Worm (Caenorhabditis elegans): ENCODE results near the gene srd-20.

The srd-20 gene

ce11 chrV:6017630-6018029 is 37.8 kb upstream of the srd-20 start, which contains the start of the genes rpt-2 and aps-1 (continued):
- TF ChIP-seq madf-9 (GFP tag; conservative IDR thresholded peaks at IDR 0.05), result no peak
- TF ChIP-seq nhr-28 (tag; optimal IDR thresholded peaks at IDR 0.05), result peak; percentile 47
- TF ChIP-seq mdt-29 (GFP tag; IDR thresholded peaks at IDR 0.05), result no peak
- no peak for TF ChIP-seq egl-27 (tag; optimal IDR thresholded peaks at IDR 0.05)
- no peak for TF ChIP-seq madf-5 (GFP tag; IDR thresholded peaks at IDR 0.05)
- TF ChIP-seq hif-1 (tag; optimal IDR thresholded peaks at IDR 0.05), result peak in 1 of 2 experiments; percentile 44
- TF ChIP-seq R02D3.7 (tag; optimal IDR thresholded peaks at IDR 0.05), result no peak
- peak; percentile 21 for TF ChIP-seq nhr-25 (tag; optimal IDR thresholded peaks at IDR 0.05; ENCODE audit: borderline replicate concordance, insufficient read depth)
- no peak for TF ChIP-seq vab-7 (GFP tag; IDR thresholded peaks at IDR 0.05)

- peak; percentile 69 for TF ChIP-seq nhr-102 (tag; optimal IDR thresholded peaks at IDR 0.05)
- no peak for TF ChIP-seq nhr-11 (tag; optimal IDR thresholded peaks at IDR 0.05)
- TF ChIP-seq F26F4.8 (GFP tag; conservative IDR thresholded peaks at IDR 0.05), result no peak
- no peak for TF ChIP-seq nhr-10 (tag; optimal IDR thresholded peaks at IDR 0.05)
- no peak for TF ChIP-seq lin-29 (GFP tag; IDR thresholded peaks at IDR 0.05)
- no peak for TF ChIP-seq nhr-6 (tag; optimal IDR thresholded peaks at IDR 0.05)
- peak; percentile 38 for TF ChIP-seq mes-2 (tag; optimal IDR thresholded peaks at IDR 0.05; ENCODE audit: poor library complexity, severe bottlenecking)
- peak; percentile 96 for TF ChIP-seq aha-1 (tag)
- no peak for TF ChIP-seq unc-62 (GFP tag; optimal IDR thresholded peaks at IDR 0.05 in 1 of 2)
- no peak for TF ChIP-seq unc-62 (tag; optimal IDR thresholded peaks at IDR 0.05)
- no peak for TF ChIP-seq madf-5 (GFP tag; IDR thresholded peaks at IDR 0.05)
- no peak for TF ChIP-seq skn-1 (tag; optimal IDR thresholded peaks at IDR 0.05)
- TF ChIP-seq zip-2 (tag; optimal IDR thresholded peaks at IDR 0.05), result no peak
- TF ChIP-seq mxl-3 (GFP tag; optimal IDR thresholded peaks at IDR 0.05), result no peak
- no peak for TF ChIP-seq spr-1 (tag; optimal IDR thresholded peaks at IDR 0.05)
- TF ChIP-seq lsy-2 (tag; optimal IDR thresholded peaks at IDR 0.05), result peak in 1 of 2 experiments; percentile 11
- TF ChIP-seq saeg-2 (GFP tag; IDR thresholded peaks at IDR 0.05), result no peak
- no peak for TF ChIP-seq mdl-1 (tag; optimal IDR thresholded peaks at IDR 0.05)
- TF ChIP-seq hmg-1.1 (GFP tag; IDR thresholded peaks at IDR 0.05), result no peak
- no peak; the same call in 1 of the 2 replicates for TF ChIP-seq arid-1 (GFP tag; conservative IDR thresholded peaks at IDR 0.05)
- TF ChIP-seq nhr-111 (GFP tag; optimal IDR thresholded peaks at IDR 0.05), result no peak
- TF ChIP-seq lir-3 (tag; optimal IDR thresholded peaks at IDR 0.05), result no peak
- TF ChIP-seq ztf-7 (tag; optimal IDR thresholded peaks at IDR 0.05), result no peak
- TF ChIP-seq hlh-30 (tag; optimal IDR thresholded peaks at IDR 0.05; ENCODE audit: insufficient read depth), result no peak
- TF ChIP-seq R02D3.7 (tag; optimal IDR thresholded peaks at IDR 0.05), result no peak
- TF ChIP-seq F49E8.2 (tag; optimal IDR thresholded peaks at IDR 0.05; ENCODE audit: borderline replicate concordance), result no peak
- no peak for TF ChIP-seq F10B5.3 (tag; optimal IDR thresholded peaks at IDR 0.05)
- TF ChIP-seq ceh-32 (tag; optimal IDR thresholded peaks at IDR 0.05; ENCODE audit: poor library complexity), result no peak
- TF ChIP-seq vab-7 (GFP tag; IDR thresholded peaks at IDR 0.05), result no peak
- no peak for TF ChIP-seq nhr-28 (tag; optimal IDR thresholded peaks at IDR 0.05)
- TF ChIP-seq madf-9 (GFP tag; conservative IDR thresholded peaks at IDR 0.05), result no peak
- TF ChIP-seq aly-2 (tag; optimal IDR thresholded peaks at IDR 0.05), result no peak
- no peak for TF ChIP-seq mxl-2 (GFP tag; conservative IDR thresholded peaks at IDR 0.05)
- peak; percentile 31; the same call in 1 of the 2 replicates for TF ChIP-seq egl-43 (GFP tag; IDR thresholded peaks at IDR 0.05)
- no peak for TF ChIP-seq daf-19 (GFP tag; conservative IDR thresholded peaks at IDR 0.05)
- TF ChIP-seq dmd-6 (GFP tag; IDR thresholded peaks at IDR 0.05), result no peak
- no peak for TF ChIP-seq daf-12 (tag; optimal IDR thresholded peaks at IDR 0.05)
- TF ChIP-seq spr-3 (GFP tag; optimal IDR thresholded peaks at IDR 0.05), result no peak
- no peak for TF ChIP-seq nhr-25 (tag; optimal IDR thresholded peaks at IDR 0.05; ENCODE audit: borderline replicate concordance, insufficient read depth)
- TF ChIP-seq mdt-29 (GFP tag; IDR thresholded peaks at IDR 0.05), result no peak
- no peak for TF ChIP-seq dpl-1 (GFP tag; optimal IDR thresholded peaks at IDR 0.05)
- TF ChIP-seq snpc-1.2 (GFP tag; IDR thresholded peaks at IDR 0.05), result 0 out of 2 replicates have a peak, but pooled peaks have one; percentile 36
- no peak for TF ChIP-seq ztf-11 (tag; optimal IDR thresholded peaks at IDR 0.05)
- TF ChIP-seq lin-13 (GFP tag; optimal IDR thresholded peaks at IDR 0.05), result no peak
- no peak for TF ChIP-seq php-3 (GFP tag; IDR thresholded peaks at IDR 0.05)
- no peak for TF ChIP-seq gei-8 (GFP tag; optimal IDR thresholded peaks at IDR 0.05)
Observed at ce11 chrV:6018944-6019450, 36.4 kb upstream of the srd-20 start, which contains the start of gene picc-1. TSS of gene picc-1 (plus strand) at chrV:6018994.

Measured in whole organism, L4 larva.